Worm (Caenorhabditis elegans): ENCODE results near the gene Y47D7A.7.

The Y47D7A.7 gene

ce11 chrV:4419767-4420322, at the start of gene Y47D7A.7, which contains the start of gene Y47D7A.2:
TSS of gene Y47D7A.7 (minus strand) at chrV:4419867.
TSS of gene Y47D7A.2 (plus strand) at chrV:4420272.
- TF ChIP-seq unc-62 (GFP tag; optimal IDR thresholded peaks at IDR 0.05) (no peak), snpc-4 (tag; optimal IDR thresholded peaks at IDR 0.05) (no peak), cnd-1 (tag; optimal IDR thresholded peaks at IDR 0.05) (no peak), ces-1 (GFP tag; optimal IDR thresholded peaks at IDR 0.05) (no peak), ceh-39 (tag; optimal IDR thresholded peaks at IDR 0.05) (no peak), nhr-12 (tag; optimal IDR thresholded peaks at IDR 0.05) (no peak), unc-39 (tag; optimal IDR thresholded peaks at IDR 0.05) (no peak), drap-1 (GFP tag; optimal IDR thresholded peaks at IDR 0.05) (no peak), elt-3 (tag; optimal IDR thresholded peaks at IDR 0.05) (no peak), ceh-83 (GFP tag; optimal IDR thresholded peaks at IDR 0.05) (no peak), sem-2 (GFP tag; optimal IDR thresholded peaks at IDR 0.05) (no peak), nhr-28 (tag; optimal IDR thresholded peaks at IDR 0.05) (no peak), lsy-2 (tag; optimal IDR thresholded peaks at IDR 0.05) (no peak), lin-13 (tag; optimal IDR thresholded peaks at IDR 0.05) (no peak), ztf-11 (tag; optimal IDR thresholded peaks at IDR 0.05) (no peak), sptf-1 (tag; optimal IDR thresholded peaks at IDR 0.05) (no peak), unc-120 (tag; optimal IDR thresholded peaks at IDR 0.05; ENCODE audit: poor library complexity, severe bottlenecking) (no peak), tbx-8 (GFP tag; optimal IDR thresholded peaks at IDR 0.05) (no peak), elt-1 (tag; optimal IDR thresholded peaks at IDR 0.05; ENCODE audit: borderline replicate concordance, insufficient read depth) (no peak)

DNA sequence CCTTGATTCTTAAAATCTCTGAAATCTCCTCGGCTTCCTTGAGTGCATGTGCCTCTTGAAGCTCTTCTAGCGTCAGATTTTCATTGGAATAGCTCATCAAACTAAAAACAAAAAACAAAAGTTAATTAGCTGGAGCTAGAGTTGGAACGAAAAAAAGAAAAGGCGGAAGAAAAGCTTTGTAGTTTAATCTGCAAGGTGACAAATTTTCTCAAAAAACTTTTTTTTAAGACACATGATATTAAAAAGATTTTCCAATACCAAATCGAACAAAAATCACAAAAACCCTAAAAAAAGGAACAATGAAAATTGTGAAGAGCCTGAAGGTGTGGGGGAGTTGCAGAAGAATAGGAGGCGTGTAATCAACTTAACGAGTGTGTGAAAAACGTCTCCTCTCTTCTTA, 35.0 kb upstream of the Y47D7A.7 start, which contains the start of gene gnrr-5:
TSS of gene gnrr-5 (minus strand) at position 101 of the 400 bp plus-strand sequence.
- TF ChIP-seq drap-1 (GFP tag; optimal IDR thresholded peaks at IDR 0.05) (no peak), lin-32 (GFP tag; optimal IDR thresholded peaks at IDR 0.05) (no peak), zip-8 (tag; optimal IDR thresholded peaks at IDR 0.05) (no peak), tbx-8 (GFP tag; optimal IDR thresholded peaks at IDR 0.05) (no peak), mep-1 (tag; optimal IDR thresholded peaks at IDR 0.05) (no peak), nhr-237 (tag; optimal IDR thresholded peaks at IDR 0.05) (no peak), unc-120 (tag; optimal IDR thresholded peaks at IDR 0.05; ENCODE audit: poor library complexity, severe bottlenecking) (no peak), flh-1 (GFP tag; optimal IDR thresholded peaks at IDR 0.05) (no peak), M03D4.4 (tag; optimal IDR thresholded peaks at IDR 0.05) (no peak), elt-1 (tag; optimal IDR thresholded peaks at IDR 0.05; ENCODE audit: borderline replicate concordance, insufficient read depth) (no peak), nhr-28 (tag; optimal IDR thresholded peaks at IDR 0.05) (no peak), nhr-2 (tag; optimal IDR thresholded peaks at IDR 0.05) (no peak), ceh-83 (GFP tag; optimal IDR thresholded peaks at IDR 0.05) (no peak), cnd-1 (tag; optimal IDR thresholded peaks at IDR 0.05) (no peak), elt-3 (tag; optimal IDR thresholded peaks at IDR 0.05) (no peak)

ce11 chrV:4450523-4451089, 30.9 kb upstream of the Y47D7A.7 start, which contains the start of gene rft-2:
TSS of gene rft-2 (minus strand) at chrV:4450563.
- peak; percentile 93 for TF ChIP-seq ces-1 (GFP tag; optimal IDR thresholded peaks at IDR 0.05)
- no peak for TF ChIP-seq mab-5 (tag; optimal IDR thresholded peaks at IDR 0.05)
- TF ChIP-seq ztf-11 (tag; optimal IDR thresholded peaks at IDR 0.05), result no peak
- TF ChIP-seq drap-1 (GFP tag; optimal IDR thresholded peaks at IDR 0.05), result no peak
- TF ChIP-seq snpc-4 (tag; optimal IDR thresholded peaks at IDR 0.05), result no peak
- TF ChIP-seq unc-62 (GFP tag; optimal IDR thresholded peaks at IDR 0.05), result no peak
- TF ChIP-seq nhr-76 (tag; optimal IDR thresholded peaks at IDR 0.05), result no peak
- no peak for TF ChIP-seq sptf-1 (tag; optimal IDR thresholded peaks at IDR 0.05)
- no peak for TF ChIP-seq elt-3 (tag; optimal IDR thresholded peaks at IDR 0.05)
- TF ChIP-seq tbx-8 (GFP tag; optimal IDR thresholded peaks at IDR 0.05), result no peak
- TF ChIP-seq ceh-43 (GFP tag; optimal IDR thresholded peaks at IDR 0.05), result no peak
- TF ChIP-seq nhr-2 (tag; optimal IDR thresholded peaks at IDR 0.05), result no peak
- TF ChIP-seq ceh-39 (tag; optimal IDR thresholded peaks at IDR 0.05), result no peak
- TF ChIP-seq lsy-2 (tag; optimal IDR thresholded peaks at IDR 0.05), result no peak
- TF ChIP-seq nhr-12 (tag; optimal IDR thresholded peaks at IDR 0.05), result no peak
- no peak for TF ChIP-seq blmp-1 (tag; optimal IDR thresholded peaks at IDR 0.05)
- peak; percentile 14 for TF ChIP-seq nhr-237 (tag; optimal IDR thresholded peaks at IDR 0.05)
- TF ChIP-seq mep-1 (tag; optimal IDR thresholded peaks at IDR 0.05), result peak; percentile 29
- no peak for TF ChIP-seq unc-39 (tag; optimal IDR thresholded peaks at IDR 0.05)
- TF ChIP-seq zip-8 (tag; optimal IDR thresholded peaks at IDR 0.05), result no peak
- no peak for TF ChIP-seq lin-13 (tag; optimal IDR thresholded peaks at IDR 0.05)
- no peak for TF ChIP-seq M03D4.4 (tag; optimal IDR thresholded peaks at IDR 0.05)
- TF ChIP-seq unc-120 (tag; optimal IDR thresholded peaks at IDR 0.05; ENCODE audit: poor library complexity, severe bottlenecking), result no peak

- TF ChIP-seq lin-13 (tag; optimal IDR thresholded peaks at IDR 0.05) (no peak), nhr-2 (tag; optimal IDR thresholded peaks at IDR 0.05) (no peak), ceh-43 (GFP tag; optimal IDR thresholded peaks at IDR 0.05) (no peak), tbx-8 (GFP tag; optimal IDR thresholded peaks at IDR 0.05) (no peak), ceh-83 (GFP tag; optimal IDR thresholded peaks at IDR 0.05) (no peak), cnd-1 (tag; optimal IDR thresholded peaks at IDR 0.05) (no peak), nhr-12 (tag; optimal IDR thresholded peaks at IDR 0.05) (no peak), zip-8 (tag; optimal IDR thresholded peaks at IDR 0.05) (no peak), ham-2 (GFP tag; optimal IDR thresholded peaks at IDR 0.05) (no peak), M03D4.4 (tag; optimal IDR thresholded peaks at IDR 0.05) (no peak), bed-3 (GFP tag; optimal IDR thresholded peaks at IDR 0.05) (no peak), pha-4 (tag; optimal IDR thresholded peaks at IDR 0.05) (no peak), mab-5 (tag; optimal IDR thresholded peaks at IDR 0.05) (no peak), elt-3 (tag; optimal IDR thresholded peaks at IDR 0.05) (no peak), lin-32 (GFP tag; optimal IDR thresholded peaks at IDR 0.05) (no peak), sptf-1 (tag; optimal IDR thresholded peaks at IDR 0.05) (no peak), snpc-4 (tag; optimal IDR thresholded peaks at IDR 0.05) (no peak), mep-1 (tag; optimal IDR thresholded peaks at IDR 0.05) (no peak)
Observed at ce11 chrV:4447637-4448036, 28.0 kb upstream of the Y47D7A.7 start.

Data from whole organism, mixed stage, embryonic.